Worm (Caenorhabditis elegans): Measurements from ENCODE around the gene pals-34.

Gene pals-34

DNA sequence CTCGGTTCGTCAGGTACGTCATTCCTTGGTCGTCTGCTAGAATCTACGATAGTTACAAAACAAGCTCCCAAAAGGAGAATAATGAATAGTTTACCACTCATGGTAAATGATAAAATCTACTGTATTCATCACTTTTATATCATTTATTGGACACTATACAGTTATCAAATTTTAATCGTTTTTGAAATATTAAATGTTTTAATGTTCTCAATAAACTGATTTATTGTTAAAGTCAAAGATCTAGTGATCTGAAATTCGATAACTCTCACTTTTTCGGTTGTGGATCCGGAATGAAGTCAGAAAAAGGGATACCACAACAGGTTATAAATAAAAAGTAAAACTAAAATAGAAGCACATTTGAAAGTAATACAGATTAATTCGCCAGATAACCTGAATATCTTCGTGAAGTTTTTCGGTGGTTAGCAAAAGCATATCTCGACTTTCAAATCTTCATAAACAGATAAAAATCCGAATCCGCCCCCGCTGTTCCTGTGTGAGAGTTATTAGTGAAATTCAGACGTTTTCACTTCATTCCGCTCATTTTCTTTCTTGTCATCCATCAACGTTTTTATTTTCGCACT is 2.5 kb upstream of the pals-34 start, which contains the start of the genes clec-217 and F26D11.2:
Gene clec-217, minus strand, starts transcription at position 101 of the 581 bp plus-strand sequence.
Gene F26D11.2, plus strand, starts transcription at position 531 of the 581 bp plus-strand sequence.
- TF ChIP-seq ceh-9 (tag; optimal IDR thresholded peaks at IDR 0.05) (no peak), mec-3 (tag; optimal IDR thresholded peaks at IDR 0.05; ENCODE audit: borderline replicate concordance) (no peak), ceh-48 (tag; optimal IDR thresholded peaks at IDR 0.05) (no peak), sox-4 (tag; optimal IDR thresholded peaks at IDR 0.05) (no peak)

DNA sequence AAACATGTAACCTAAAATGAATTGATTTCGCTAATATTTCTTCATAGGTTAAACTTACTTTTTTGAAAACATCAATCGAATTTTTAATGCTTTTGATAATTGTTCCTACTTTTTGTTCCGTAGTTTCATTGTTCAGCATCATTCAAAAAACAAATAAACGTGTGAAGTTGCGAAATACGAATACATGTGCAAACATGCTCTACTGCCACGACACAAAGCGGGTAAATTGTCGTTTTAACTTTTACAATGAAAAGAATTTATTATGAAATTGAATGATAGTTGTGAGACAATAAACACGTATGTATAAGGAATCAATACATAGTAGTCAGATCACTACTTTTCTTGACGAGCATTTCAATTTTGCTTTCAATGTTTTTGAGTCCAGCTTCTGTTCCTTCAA is 1.1 kb downstream of the pals-34 start, which contains the start of gene F26D11.12:
Gene F26D11.12, minus strand, starts transcription at position 145 of the 400 bp plus-strand sequence.
- TF ChIP-seq ceh-22 (tag; optimal IDR thresholded peaks at IDR 0.05): no peak

DNA sequence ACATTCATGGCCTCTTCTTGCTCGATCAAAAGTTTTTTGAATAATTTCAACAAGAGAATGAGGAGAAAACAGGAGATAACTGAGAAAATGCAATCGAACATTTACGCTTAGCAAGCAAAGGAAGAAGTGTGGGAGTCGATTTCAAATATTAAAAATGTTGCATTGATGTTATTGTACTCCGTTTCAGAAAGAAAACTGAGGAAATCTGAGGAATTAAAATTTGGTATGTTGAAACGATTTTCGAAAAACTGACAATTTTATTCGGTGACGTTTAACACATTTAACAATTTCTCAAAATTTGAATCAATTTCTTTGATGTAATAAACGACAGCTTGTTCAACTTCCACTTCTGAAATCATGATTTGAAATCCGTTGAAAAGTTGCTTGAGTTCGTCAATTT is 1.7 kb downstream of the pals-34 start, which contains the start of gene F26D11.13:
Gene F26D11.13, minus strand, starts transcription at position 101 of the 400 bp plus-strand sequence.
- TF ChIP-seq eyg-1 (tag; optimal IDR thresholded peaks at IDR 0.05) (no peak), T23F11.4 (GFP tag; optimal IDR thresholded peaks at IDR 0.05) (no peak), pha-4 (tag; optimal IDR thresholded peaks at IDR 0.05) (no peak), ceh-9 (tag; optimal IDR thresholded peaks at IDR 0.05) (no peak), hlh-13 (GFP tag; optimal IDR thresholded peaks at IDR 0.05) (no peak), sdc-2 (tag; optimal IDR thresholded peaks at IDR 0.05) (no peak), ceh-48 (tag; optimal IDR thresholded peaks at IDR 0.05) (no peak), hlh-8 (tag; optimal IDR thresholded peaks at IDR 0.05) (no peak), pax-1 (tag; optimal IDR thresholded peaks at IDR 0.05) (no peak)

DNA sequence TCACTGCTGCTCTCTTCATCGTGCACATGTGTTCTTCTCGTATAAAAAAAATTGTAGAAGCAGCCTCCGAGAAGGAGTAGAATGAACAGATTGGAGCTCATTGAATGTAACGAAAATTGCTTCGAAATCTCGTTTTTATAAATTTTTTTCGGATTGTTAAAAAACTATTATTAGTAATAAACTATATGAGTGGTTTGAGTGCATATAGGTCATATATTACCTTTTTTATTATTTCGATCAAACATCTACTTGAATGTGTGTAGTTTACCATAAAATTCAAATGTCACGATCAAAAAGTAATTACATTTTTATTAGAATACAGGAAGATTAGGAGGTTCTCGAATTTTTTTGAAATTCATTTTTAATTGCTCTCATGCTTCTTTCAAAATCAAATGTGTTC is 3.4 kb downstream of the pals-34 start, which contains the start of gene clec-216:
Gene clec-216, minus strand, starts transcription at position 101 of the 400 bp plus-strand sequence.
- no peak for TF ChIP-seq elt-2 (tag; optimal IDR thresholded peaks at IDR 0.05)
- TF ChIP-seq pha-4 (tag; optimal IDR thresholded peaks at IDR 0.05): no peak
- no peak for TF ChIP-seq zip-5 (tag; optimal IDR thresholded peaks at IDR 0.05)
- no peak for TF ChIP-seq F13H6.1 (tag; optimal IDR thresholded peaks at IDR 0.05)
- no peak for TF ChIP-seq ceh-31 (tag; optimal IDR thresholded peaks at IDR 0.05)
- no peak for TF ChIP-seq lim-6 (tag; optimal IDR thresholded peaks at IDR 0.05)
- TF ChIP-seq K09A11.1 (tag; optimal IDR thresholded peaks at IDR 0.05; ENCODE audit: insufficient read depth): no peak

DNA sequence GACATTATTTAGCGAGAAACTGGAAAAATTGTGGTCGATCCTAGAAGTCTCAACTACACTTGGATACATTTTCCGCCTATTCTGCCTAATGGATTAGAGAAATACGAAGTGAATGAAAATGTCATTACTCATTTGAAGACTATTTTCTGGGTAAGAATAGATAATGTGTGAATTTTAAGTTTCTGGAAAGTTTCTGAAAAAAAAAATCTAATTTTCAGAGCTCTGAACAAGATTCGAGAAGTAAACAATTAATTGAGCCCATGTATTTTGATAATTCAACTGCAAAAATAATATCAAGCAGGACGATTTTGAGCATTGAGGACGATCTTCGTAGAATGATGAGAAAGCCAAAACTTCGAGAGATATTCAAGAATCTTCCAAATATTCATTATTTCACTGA is 10.1 kb downstream of the pals-34 start:
- no peak for TF ChIP-seq sdc-2 (tag; optimal IDR thresholded peaks at IDR 0.05)

DNA sequence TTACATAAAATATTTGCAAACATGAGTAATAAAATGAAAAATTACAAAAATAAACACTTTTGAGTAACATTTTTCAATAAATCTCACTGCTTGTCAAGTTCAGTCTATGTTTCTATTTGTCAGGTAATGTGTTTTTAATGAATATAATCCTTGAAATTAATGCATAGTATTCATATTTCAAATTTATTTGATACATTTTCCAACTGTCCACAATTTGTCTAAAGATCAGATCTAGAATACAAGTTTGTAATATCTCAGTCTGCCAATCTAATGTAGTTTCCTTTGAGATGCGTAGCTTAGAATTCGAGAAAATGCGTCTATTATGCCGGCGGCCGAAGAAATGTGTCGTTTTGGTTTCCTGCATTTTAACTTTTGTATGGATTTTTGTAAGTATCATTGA is 12.7 kb downstream of the pals-34 start, which contains the start of gene Y97E10B.1:
Gene Y97E10B.1, plus strand, starts transcription at position 301 of the 400 bp plus-strand sequence.
- no peak for TF ChIP-seq T23F11.4 (GFP tag; optimal IDR thresholded peaks at IDR 0.05)
- TF ChIP-seq pros-1 (tag; optimal IDR thresholded peaks at IDR 0.05): no peak
- TF ChIP-seq dve-1 (tag; optimal IDR thresholded peaks at IDR 0.05): no peak
- TF ChIP-seq hlh-8 (tag; optimal IDR thresholded peaks at IDR 0.05): no peak
- no peak for TF ChIP-seq tbx-2 (tag; optimal IDR thresholded peaks at IDR 0.05)
- no peak for TF ChIP-seq nfya-1 (tag; optimal IDR thresholded peaks at IDR 0.05)
- no peak for TF ChIP-seq ets-4 (tag; optimal IDR thresholded peaks at IDR 0.05)
- TF ChIP-seq C38D4.7 (GFP tag; optimal IDR thresholded peaks at IDR 0.05): no peak
- no peak for TF ChIP-seq ceh-22 (tag; optimal IDR thresholded peaks at IDR 0.05)

DNA sequence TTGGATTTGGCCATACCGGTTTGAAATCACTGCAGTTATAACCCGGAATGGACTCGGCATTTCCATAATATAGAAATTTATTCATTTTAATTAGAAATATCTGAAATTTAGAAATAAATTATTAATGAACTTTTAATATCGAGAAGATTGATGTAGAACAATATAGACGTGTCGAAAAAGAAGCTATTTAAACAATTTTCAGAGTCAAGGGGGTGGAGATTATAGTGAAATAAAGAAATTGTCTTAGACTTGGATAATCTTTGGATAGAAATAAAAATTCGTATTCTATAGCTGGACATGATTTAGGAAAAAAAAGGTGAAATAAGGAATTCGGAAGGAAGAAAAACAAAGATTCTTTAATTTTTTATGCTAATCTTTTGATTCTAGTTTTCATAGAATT is 16.0 kb downstream of the pals-34 start, which contains the start of gene srt-53:
Gene srt-53, minus strand, starts transcription at position 101 of the 400 bp plus-strand sequence.
- no peak for TF ChIP-seq K09A11.1 (tag; optimal IDR thresholded peaks at IDR 0.05; ENCODE audit: insufficient read depth)
- no peak for TF ChIP-seq gmeb-2 (tag; optimal IDR thresholded peaks at IDR 0.05)
- TF ChIP-seq pqm-1 (tag; optimal IDR thresholded peaks at IDR 0.05): no peak
- TF ChIP-seq fax-1 (tag; optimal IDR thresholded peaks at IDR 0.05): no peak
- no peak for TF ChIP-seq hlh-6 (tag; optimal IDR thresholded peaks at IDR 0.05)
- TF ChIP-seq unc-42 (tag; optimal IDR thresholded peaks at IDR 0.05): no peak
- TF ChIP-seq C38D4.7 (GFP tag; optimal IDR thresholded peaks at IDR 0.05): no peak
- TF ChIP-seq lim-6 (tag; optimal IDR thresholded peaks at IDR 0.05): no peak
- no peak for TF ChIP-seq sox-4 (tag; optimal IDR thresholded peaks at IDR 0.05)
- no peak for TF ChIP-seq ama-1 (optimal IDR thresholded peaks at IDR 0.05)
- no peak for TF ChIP-seq tbx-2 (tag; optimal IDR thresholded peaks at IDR 0.05)
- no peak for TF ChIP-seq ceh-19 (GFP tag; optimal IDR thresholded peaks at IDR 0.05)
- TF ChIP-seq ceh-31 (tag; optimal IDR thresholded peaks at IDR 0.05): no peak
- no peak for TF ChIP-seq ceh-34 (tag; optimal IDR thresholded peaks at IDR 0.05)
- TF ChIP-seq tbx-7 (tag; optimal IDR thresholded peaks at IDR 0.05): no peak
- TF ChIP-seq nhr-11 (tag; optimal IDR thresholded peaks at IDR 0.05): no peak
- TF ChIP-seq hlh-30 (tag; optimal IDR thresholded peaks at IDR 0.05; ENCODE audit: insufficient read depth): no peak
- TF ChIP-seq dmd-4 (tag; optimal IDR thresholded peaks at IDR 0.05; ENCODE audit: borderline replicate concordance): no peak
